Worm (Caenorhabditis elegans) whole organism, L4 larva: ENCODE measurements around the gene twk-44.

Experiments used
- F37D6.2 ChIP-seq: sonication (generic microtip); optimal IDR thresholded peaks from 2 replicates; lab custom pipeline; 2016; ENCODE audit warnings: mild to moderate bottlenecking, missing genetic modification characterization, missing compliant biosample characterization
- F44E2.7 ChIP-seq: fragments of 200-800 bp; sonication (Bioruptor generic); IDR thresholded peaks from 2 replicates; pipeline ENCODE4 v2.1.2; 2022; ENCODE audit warnings: missing genetic modification characterization, missing compliant biosample characterization
- Y105C5A.15 ChIP-seq: fragments of 200-800 bp; sonication (Bioruptor generic); IDR thresholded peaks from 2 replicates; pipeline ENCODE4 v1.3.6; 2022; ENCODE audit warnings: missing genetic modification characterization, missing compliant biosample characterization
- Y75B8A.6 ChIP-seq: fragments of 200-800 bp; sonication (Bioruptor generic); IDR thresholded peaks from 2 replicates; pipeline ENCODE4 v1.3.6; 2022; ENCODE audit warnings: missing genetic modification reagents, missing genetic modification characterization, missing compliant biosample characterization
- aha-1 ChIP-seq: fragments of 150-350 bp; peaks from one replicate; lab custom pipeline; 2014; ENCODE audit warnings: missing biosample characterization, missing genetic modification characterization
- ceh-28 ChIP-seq: fragments of 150-350 bp; optimal IDR thresholded peaks from 2 replicates; lab custom pipeline; 2014; ENCODE audit warnings: missing biosample characterization, missing genetic modification reagents, missing genetic modification characterization
- ceh-44 ChIP-seq: fragments of 200-800 bp; sonication (Bioruptor generic); IDR thresholded peaks from 2 replicates; pipeline ENCODE4 v1.3.6; 2022; ENCODE audit warnings: missing genetic modification reagents, missing genetic modification characterization, missing compliant biosample characterization
- ces-1 ChIP-seq: fragments of 150-350 bp; sonication (generic microtip); optimal IDR thresholded peaks from 4 replicates; lab custom pipeline; 2014; ENCODE audit warnings: missing biosample characterization, missing genetic modification reagents, missing genetic modification characterization
- ctbp-1 ChIP-seq: fragments of 200-800 bp; sonication (Bioruptor generic); IDR thresholded peaks from 2 replicates; pipeline ENCODE4 v1.3.6; 2022; ENCODE audit warnings: missing genetic modification reagents, missing genetic modification characterization, missing compliant biosample characterization
- daf-16 ChIP-seq, 3 experiments: sonication (generic microtip); optimal IDR thresholded peaks; 2 replicates each; lab custom pipeline; 2016 to 2017; ENCODE audit warnings: missing genetic modification characterization in 3 of 3, missing genetic modification reagents in 3 of 3, mild to moderate bottlenecking in 2 of 3, missing compliant biosample characterization in 2 of 3, missing biosample characterization in 1 of 3, moderate library complexity in 1 of 3
- daf-19 ChIP-seq: fragments of 200-800 bp; sonication (Bioruptor generic); conservative IDR thresholded peaks from 2 replicates; pipeline ENCODE4 v1.3.6; 2022; ENCODE audit warnings: missing genetic modification characterization, missing compliant biosample characterization
- dmd-8 ChIP-seq: fragments of 200-800 bp; sonication (Bioruptor generic); IDR thresholded peaks from 2 replicates; pipeline ENCODE4 v1.3.6; 2022; ENCODE audit warnings: missing genetic modification characterization, missing compliant biosample characterization
- dmd-9 ChIP-seq: fragments of 200-800 bp; sonication (Bioruptor generic); IDR thresholded peaks from 2 replicates; pipeline ENCODE4 v1.3.6; 2022; ENCODE audit warnings: missing genetic modification reagents, missing genetic modification characterization, missing compliant biosample characterization
- fkh-10 ChIP-seq: fragments of 150-350 bp; optimal IDR thresholded peaks from 2 replicates; lab custom pipeline; 2014; ENCODE audit warnings: missing biosample characterization, missing genetic modification reagents, missing genetic modification characterization
- hlh-11 ChIP-seq: fragments of 200-800 bp; sonication (Bioruptor generic); optimal IDR thresholded peaks from 2 replicates; lab custom pipeline; 2018; ENCODE audit warnings: mild to moderate bottlenecking, missing genetic modification characterization, missing compliant biosample characterization
- hlh-30 ChIP-seq: sonication (generic microtip); optimal IDR thresholded peaks from 2 replicates; lab custom pipeline; 2017; ENCODE audit warnings: antibody characterized with exemption, mild to moderate bottlenecking, missing genetic modification characterization, missing compliant biosample characterization; ENCODE audit not compliant: insufficient read depth
- hmg-1.1 ChIP-seq: fragments of 200-800 bp; sonication (Bioruptor generic); IDR thresholded peaks from 2 replicates; pipeline ENCODE4 v1.3.6; 2022; ENCODE audit warnings: missing genetic modification reagents, missing genetic modification characterization, missing compliant biosample characterization
- lim-7 ChIP-seq: fragments of 200-800 bp; sonication (Bioruptor generic); IDR thresholded peaks from 2 replicates; pipeline ENCODE4 v1.3.6; 2022; ENCODE audit warnings: missing genetic modification characterization, missing compliant biosample characterization
- mdl-1 ChIP-seq, 2 experiments: fragments of 150-350 bp in 1 of 2; sonication (generic microtip) in 1 of 2; optimal IDR thresholded peaks; 2 replicates each; lab custom pipeline; 2014 to 2017; ENCODE audit warnings: missing biosample characterization in 2 of 2, missing genetic modification characterization in 2 of 2
- nhr-10 ChIP-seq: fragments of 150-350 bp; optimal IDR thresholded peaks from 2 replicates; lab custom pipeline; 2014; ENCODE audit warnings: missing biosample characterization, missing genetic modification characterization
- nhr-25 ChIP-seq: sonication (generic microtip); optimal IDR thresholded peaks from 2 replicates; lab custom pipeline; 2017; ENCODE audit warnings: missing genetic modification characterization, mild to moderate bottlenecking, missing compliant biosample characterization, antibody characterized with exemption, moderate library complexity, borderline replicate concordance; ENCODE audit not compliant: insufficient read depth
- nhr-28 ChIP-seq: fragments of 150-350 bp; optimal IDR thresholded peaks from 2 replicates; lab custom pipeline; 2014; ENCODE audit warnings: missing biosample characterization, missing genetic modification characterization
- rbr-2 ChIP-seq: sonication (generic microtip); optimal IDR thresholded peaks from 2 replicates; lab custom pipeline; 2016; ENCODE audit warnings: missing genotype, missing genetic modification characterization, missing compliant biosample characterization
- saeg-2 ChIP-seq: fragments of 200-800 bp; sonication (Bioruptor generic); IDR thresholded peaks from 2 replicates; pipeline ENCODE4 v1.3.6; 2022; ENCODE audit warnings: missing genetic modification reagents, missing genetic modification characterization, missing compliant biosample characterization
- spr-1 ChIP-seq: sonication (generic microtip); optimal IDR thresholded peaks from 2 replicates; lab custom pipeline; 2016; ENCODE audit warnings: mild to moderate bottlenecking, missing genetic modification characterization, missing compliant biosample characterization
- unc-130 ChIP-seq: sonication (generic microtip); optimal IDR thresholded peaks from 2 replicates; lab custom pipeline; 2016; ENCODE audit warnings: missing genetic modification reagents, missing genetic modification characterization, missing compliant biosample characterization
- unc-39 ChIP-seq: sonication (generic microtip); optimal IDR thresholded peaks from 2 replicates; lab custom pipeline; 2017; ENCODE audit warnings: missing biosample characterization, missing genetic modification characterization
- unc-62 ChIP-seq, 3 experiments: fragments of 150-350 bp in 1 of 3; sonication (generic microtip); optimal IDR thresholded peaks in 2 of 3; peaks in 1 of 3; 1 replicate in 1 of 3; 2 replicates in 2 of 3; lab custom pipeline; 2014 to 2017; ENCODE audit warnings: missing biosample characterization in 3 of 3, missing genetic modification characterization in 3 of 3, missing genetic modification reagents in 3 of 3, missing genotype in 1 of 3
- vab-7 ChIP-seq: fragments of 200-800 bp; sonication (Bioruptor generic); IDR thresholded peaks from 2 replicates; pipeline ENCODE4 v1.3.6; 2022; ENCODE audit warnings: missing genetic modification reagents, missing genetic modification characterization, missing compliant biosample characterization
- zag-1 ChIP-seq: fragments of 150-350 bp; optimal IDR thresholded peaks from 2 replicates; lab custom pipeline; 2014; ENCODE audit warnings: missing biosample characterization, missing genetic modification characterization
- zfp-2 ChIP-seq: sonication (generic microtip); optimal IDR thresholded peaks from 2 replicates; lab custom pipeline; 2016; ENCODE audit warnings: mild to moderate bottlenecking, missing genetic modification characterization, missing compliant biosample characterization
- zfp-3 ChIP-seq: fragments of 200-800 bp; sonication (Bioruptor generic); conservative IDR thresholded peaks from 2 replicates; pipeline ENCODE4 v1.3.6; 2022; ENCODE audit warnings: missing genetic modification reagents, missing genetic modification characterization, missing compliant biosample characterization
- zip-11 ChIP-seq: fragments of 200-800 bp; sonication (Bioruptor generic); IDR thresholded peaks from 2 replicates; pipeline ENCODE4 v1.3.6; 2022; ENCODE audit warnings: missing genetic modification characterization, missing compliant biosample characterization

The twk-44 gene

ce11 chrX:11603234-11604108, 23.4 kb downstream of the twk-44 start (continued):
- TF ChIP-seq fkh-10 (GFP tag; lab: Kevin White, UChicago) (no peak), mdl-1 (tag; optimal IDR thresholded peaks at IDR 0.05; lab: Kevin White, UChicago) (no peak), F44E2.7 (GFP tag; lab: Robert Waterston, UW) (no peak), zip-11 (GFP tag; lab: Robert Waterston, UW) (0 out of 2 replicates have a peak, but pooled peaks have one; percentile 7), spr-1 (tag; lab: Kevin White, UChicago) (peak; percentile 64), dmd-9 (GFP tag; lab: Robert Waterston, UW) (no peak), nhr-28 (tag; lab: Kevin White, UChicago) (no peak), ces-1 (GFP tag; lab: Kevin White, UChicago) (peak; percentile 26), vab-7 (GFP tag; lab: Robert Waterston, UW) (no peak), hmg-1.1 (0 out of 2 replicates have a peak, but pooled peaks have one; percentile 33), nhr-10 (peak; percentile 73)
- TF ChIP-seq, all 104 proteins: peak for 56

ce11 chrX:11600488-11601106, 26.3 kb downstream of the twk-44 start:
- TF ChIP-seq zip-11 (GFP tag; lab: Robert Waterston, UW) (no peak), unc-62 (GFP tag; optimal IDR thresholded peaks at IDR 0.05 in 1 of 2; lab: Kevin White, UChicago) (peak in 1 of 2 experiments; percentile 91), unc-62 (tag; optimal IDR thresholded peaks at IDR 0.05; lab: Kevin White, UChicago) (no peak), F44E2.7 (GFP tag; lab: Robert Waterston, UW) (no peak), F37D6.2 (tag; lab: Kevin White, UChicago) (no peak), dmd-9 (GFP tag; lab: Robert Waterston, UW) (no peak), lim-7 (no peak), hmg-1.1 (0 out of 2 replicates have a peak, but pooled peaks have one; percentile 19), daf-19 (GFP tag; lab: Robert Waterston, UW) (no peak), Y75B8A.6 (GFP tag; lab: Robert Waterston, UW) (no peak), dmd-8 (GFP tag; lab: Robert Waterston, UW) (no peak), ctbp-1 (GFP tag; lab: Robert Waterston, UW) (no peak), ceh-44 (GFP tag; lab: Robert Waterston, UW) (no peak), nhr-28 (tag; lab: Kevin White, UChicago) (no peak), saeg-2 (no peak)
- TF ChIP-seq, all 104 proteins: peak for 2

DNA sequence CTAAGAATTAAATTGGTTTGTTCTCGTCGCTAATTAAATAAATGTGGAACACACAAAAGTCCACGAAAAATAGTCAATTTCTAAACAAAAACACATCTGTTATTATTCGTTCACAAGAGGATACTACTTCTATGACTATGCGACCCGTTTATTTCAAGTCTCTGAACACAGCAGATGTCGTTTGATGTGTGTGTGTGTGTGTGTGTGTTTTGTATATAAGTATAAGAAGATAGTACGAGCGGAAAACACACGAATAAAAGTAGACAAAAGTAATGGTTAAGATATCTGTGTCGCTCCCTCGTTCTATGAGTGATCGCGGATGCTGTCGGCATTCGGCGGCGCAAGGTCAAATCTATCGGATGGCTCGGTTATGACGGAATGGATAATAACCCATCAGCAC, 28.1 kb downstream of the twk-44 start:
- no peak for TF ChIP-seq hlh-11

ce11 chrX:11596876-11597275, 30.0 kb downstream of the twk-44 start:
- peak; percentile 5 for TF ChIP-seq aha-1
- TF ChIP-seq daf-16 (GFP tag; optimal IDR thresholded peaks at IDR 0.05; lab: Kevin White, UChicago) = no peak
- no peak for TF ChIP-seq daf-16 (tag; optimal IDR thresholded peaks at IDR 0.05; lab: Kevin White, UChicago)
- no peak for TF ChIP-seq ceh-28
- no peak for TF ChIP-seq fkh-10 (GFP tag; lab: Kevin White, UChicago)
- no peak for TF ChIP-seq Y105C5A.15 (GFP tag; lab: Robert Waterston, UW)
- no peak for TF ChIP-seq saeg-2

- no peak for TF ChIP-seq hlh-11
- TF ChIP-seq zag-1 (tag; lab: Kevin White, UChicago) = no peak
- TF ChIP-seq zfp-3 (GFP tag; lab: Robert Waterston, UW) = no peak
- no peak for TF ChIP-seq unc-130 (GFP tag; lab: Kevin White, UChicago)
- TF ChIP-seq ceh-44 (GFP tag; lab: Robert Waterston, UW) = no peak
- no peak for TF ChIP-seq unc-39 (tag; lab: Kevin White, UChicago)
- TF ChIP-seq nhr-28 (tag; lab: Kevin White, UChicago) = no peak
- TF ChIP-seq hlh-30 (tag; lab: Kevin White, UChicago) = no peak
- no peak for TF ChIP-seq zfp-2
- no peak for TF ChIP-seq rbr-2 (tag; lab: Kevin White, UChicago)
- no peak for TF ChIP-seq zip-11 (GFP tag; lab: Robert Waterston, UW)
- TF ChIP-seq nhr-25 = no peak
- TF ChIP-seq F44E2.7 (GFP tag; lab: Robert Waterston, UW) = no peak
Measured at ce11 chrX:11592539-11592938, 34.4 kb downstream of the twk-44 start.
